Worm (Caenorhabditis elegans) whole organism, late embryonic: ENCODE results near the gene sec-3.

Source experiments
- C08G9.2 ChIP-seq: sonication (generic microtip); optimal IDR thresholded peaks from 2 replicates; lab custom pipeline; 2016; ENCODE audit warnings: mild to moderate bottlenecking, missing genetic modification characterization, moderate library complexity, missing compliant biosample characterization
- ama-1 ChIP-seq: fragments of 150-350 bp; optimal IDR thresholded peaks from 2 replicates; lab custom pipeline; 2014
- ceh-18 ChIP-seq: sonication (generic microtip); optimal IDR thresholded peaks from 2 replicates; lab custom pipeline; 2016; ENCODE audit warnings: missing genetic modification characterization, missing compliant biosample characterization
- eyg-1 ChIP-seq: sonication (generic microtip); optimal IDR thresholded peaks from 2 replicates; lab custom pipeline; 2016; ENCODE audit warnings: missing genotype, missing genetic modification characterization, missing compliant biosample characterization
- npax-4 ChIP-seq: sonication (generic microtip); optimal IDR thresholded peaks from 2 replicates; lab custom pipeline; 2016; ENCODE audit warnings: missing genetic modification characterization, missing compliant biosample characterization
- tbx-7 ChIP-seq: sonication (generic microtip); optimal IDR thresholded peaks from 2 replicates; lab custom pipeline; 2016; ENCODE audit warnings: missing genotype, missing genetic modification characterization, missing compliant biosample characterization

sec-3 gene

ce11 chrX:3045466-3045865 is 54.2 kb downstream of the sec-3 start, which contains the start of gene cnnm-3:
Gene cnnm-3, minus strand, starts transcription at chrX:3045847.
- TF ChIP-seq C08G9.2 (tag; lab: Kevin White, UChicago), result no peak
- TF ChIP-seq npax-4 (tag; lab: Kevin White, UChicago), result no peak
- no peak for TF ChIP-seq ceh-18
- TF ChIP-seq tbx-7 (tag; lab: Kevin White, UChicago), result no peak
- no peak for TF ChIP-seq ama-1
- no peak for TF ChIP-seq eyg-1
